Worm (Caenorhabditis elegans) whole organism, young adult: ENCODE data around the gene epg-5.

Source experiments
- B0035.1 ChIP-seq: sonication (generic microtip); optimal IDR thresholded peaks from 2 replicates; lab custom pipeline; 2016; ENCODE audit warnings: missing genetic modification characterization, mild to moderate bottlenecking, missing compliant biosample characterization, missing genotype, missing genetic modification reagents
- C17E4.6 ChIP-seq: fragments of 200-800 bp; sonication (Bioruptor generic); IDR thresholded peaks from 2 replicates; pipeline ENCODE4 v1.3.6; 2022; ENCODE audit warnings: missing genetic modification reagents, missing genetic modification characterization, missing compliant biosample characterization
- F23B12.7 ChIP-seq: sonication (generic microtip); optimal IDR thresholded peaks from 2 replicates; lab custom pipeline; 2017; ENCODE audit warnings: missing genetic modification characterization, mild to moderate bottlenecking, missing compliant biosample characterization, antibody characterized with exemption, moderate library complexity; ENCODE audit not compliant: insufficient read depth
- F39B2.1 ChIP-seq: fragments of 200-800 bp; sonication (Bioruptor generic); IDR thresholded peaks from 2 replicates; pipeline ENCODE4 v1.3.6; 2022; ENCODE audit warnings: missing genetic modification reagents, missing genetic modification characterization, missing compliant biosample characterization
- F49E8.2 ChIP-seq: sonication (generic microtip); optimal IDR thresholded peaks from 3 replicates; lab custom pipeline; 2017; ENCODE audit warnings: missing genetic modification characterization, mild to moderate bottlenecking, missing compliant biosample characterization, antibody characterized with exemption, moderate library complexity; ENCODE audit not compliant: insufficient read depth
- F57C9.4 ChIP-seq: sonication (generic microtip); optimal IDR thresholded peaks from 2 replicates; lab custom pipeline; 2017; ENCODE audit warnings: mild to moderate bottlenecking, missing genetic modification characterization, missing compliant biosample characterization
- T26A5.8 ChIP-seq: sonication (generic microtip); optimal IDR thresholded peaks from 2 replicates; lab custom pipeline; 2016; ENCODE audit warnings: missing genetic modification characterization, missing compliant biosample characterization
- Y53F4B.3 ChIP-seq: fragments of 200-800 bp; sonication (Bioruptor generic); IDR thresholded peaks from 2 replicates; pipeline ENCODE4 v1.3.6; 2022; ENCODE audit warnings: missing genetic modification reagents, missing genetic modification characterization, missing compliant biosample characterization
- Y53G8AR.9 ChIP-seq: fragments of 200-800 bp; sonication (Bioruptor generic); conservative IDR thresholded peaks from 2 replicates; pipeline ENCODE4 v1.3.6; 2022; ENCODE audit warnings: missing genetic modification reagents, missing genetic modification characterization, missing compliant biosample characterization
- Y79H2A.3 ChIP-seq: fragments of 200-800 bp; sonication (Bioruptor generic); conservative IDR thresholded peaks from 2 replicates; pipeline ENCODE4 v1.3.6; 2022; ENCODE audit warnings: missing genetic modification reagents, missing genetic modification characterization, missing compliant biosample characterization
- ZK185.1 ChIP-seq: sonication (generic microtip); optimal IDR thresholded peaks from 2 replicates; lab custom pipeline; 2016; ENCODE audit warnings: mild to moderate bottlenecking, missing genetic modification characterization, missing compliant biosample characterization; ENCODE audit not compliant: poor library complexity, severe bottlenecking
- akir-1 ChIP-seq: fragments of 200-800 bp; sonication (Bioruptor generic); optimal IDR thresholded peaks from 2 replicates; lab custom pipeline; 2018; ENCODE audit warnings: mild to moderate bottlenecking, missing genetic modification characterization, moderate library complexity, missing compliant biosample characterization
- ama-1 ChIP-seq, 3 experiments: fragments of 150-350 bp in 1 of 3; sonication (generic microtip) in 2 of 3; optimal IDR thresholded peaks; 2 replicates each; lab custom pipeline; 2014 to 2018; ENCODE audit warnings: missing biosample characterization in 2 of 3, missing genetic modification characterization in 2 of 3, missing genetic modification reagents in 2 of 3
- aptf-3 ChIP-seq: fragments of 200-800 bp; sonication (Bioruptor generic); IDR thresholded peaks from 2 replicates; pipeline ENCODE4 v1.3.6; 2022; ENCODE audit warnings: missing genetic modification characterization, missing compliant biosample characterization
- atf-7 ChIP-seq: sonication (generic microtip); optimal IDR thresholded peaks from 2 replicates; lab custom pipeline; 2017; ENCODE audit warnings: mild to moderate bottlenecking, missing genetic modification characterization, missing compliant biosample characterization
- cebp-1 ChIP-seq, 2 experiments: fragments of 200-800 bp in 1 of 2; sonication (Bioruptor generic) in 1 of 2; sonication (generic microtip) in 1 of 2; IDR thresholded peaks in 1 of 2; optimal IDR thresholded peaks in 1 of 2; 2 replicates each; pipeline versions ENCODE4 v1.3.6 to Lab custom; 2017 to 2022; ENCODE audit warnings: missing compliant biosample characterization in 2 of 2, missing genetic modification characterization in 2 of 2, mild to moderate bottlenecking in 1 of 2, missing genetic modification reagents in 1 of 2, moderate library complexity in 1 of 2
- cebp-2 ChIP-seq: fragments of 200-800 bp; sonication (Bioruptor generic); IDR thresholded peaks from 2 replicates; pipeline ENCODE4 v1.3.6; 2022; ENCODE audit warnings: missing genetic modification characterization, missing compliant biosample characterization
- ceh-40 ChIP-seq: fragments of 200-800 bp; sonication (Bioruptor generic); IDR thresholded peaks from 2 replicates; pipeline ENCODE4 v1.3.6; 2022; ENCODE audit warnings: missing genetic modification characterization, missing compliant biosample characterization
- ceh-58 ChIP-seq: fragments of 200-800 bp; sonication (Bioruptor generic); IDR thresholded peaks from 2 replicates; pipeline ENCODE4 v1.3.6; 2022; ENCODE audit warnings: missing genetic modification characterization, missing compliant biosample characterization
- dox-1 ChIP-seq: fragments of 200-800 bp; sonication (Bioruptor generic); IDR thresholded peaks from 2 replicates; pipeline ENCODE4 v1.3.6; 2022; ENCODE audit warnings: missing genetic modification reagents, missing genetic modification characterization, missing compliant biosample characterization
- egl-18 ChIP-seq: fragments of 200-800 bp; sonication (Bioruptor generic); IDR thresholded peaks from 2 replicates; pipeline ENCODE4 v1.3.6; 2022; ENCODE audit warnings: missing genetic modification reagents, missing genetic modification characterization, missing compliant biosample characterization
- egrh-3 ChIP-seq: fragments of 200-800 bp; sonication (Bioruptor generic); IDR thresholded peaks from 2 replicates; pipeline ENCODE4 v1.3.6; 2022; ENCODE audit warnings: missing genetic modification reagents, missing genetic modification characterization, missing compliant biosample characterization
- hmg-1.2 ChIP-seq: fragments of 200-800 bp; sonication (Bioruptor generic); IDR thresholded peaks from 2 replicates; pipeline ENCODE4 v1.3.6; 2022; ENCODE audit warnings: missing genetic modification reagents, missing genetic modification characterization, missing compliant biosample characterization
- hsf-1 ChIP-seq: fragments of 200-800 bp; sonication (Bioruptor generic); IDR thresholded peaks from 2 replicates; pipeline ENCODE4 v1.3.6; 2022; ENCODE audit warnings: missing genetic modification reagents, missing genetic modification characterization, missing compliant biosample characterization
- let-607 ChIP-seq, 2 experiments: fragments of 200-800 bp in 1 of 2; sonication (Bioruptor generic) in 1 of 2; sonication (generic microtip) in 1 of 2; optimal IDR thresholded peaks; 2 replicates each; lab custom pipeline; 2016 to 2018; ENCODE audit warnings: mild to moderate bottlenecking in 2 of 2, missing compliant biosample characterization in 2 of 2, missing genetic modification characterization in 2 of 2, moderate library complexity in 2 of 2, missing genotype in 1 of 2
- lin-26 ChIP-seq: fragments of 200-800 bp; sonication (Bioruptor generic); IDR thresholded peaks from 2 replicates; pipeline ENCODE4 v1.3.6; 2022; ENCODE audit warnings: missing genetic modification reagents, missing genetic modification characterization, missing compliant biosample characterization
- lin-40 ChIP-seq: sonication (generic microtip); optimal IDR thresholded peaks from 2 replicates; lab custom pipeline; 2016; ENCODE audit warnings: missing genetic modification characterization, mild to moderate bottlenecking, missing compliant biosample characterization, missing genotype, missing genetic modification reagents
- lin-54 ChIP-seq: fragments of 200-800 bp; sonication (Bioruptor generic); optimal IDR thresholded peaks from 2 replicates; lab custom pipeline; 2018; ENCODE audit warnings: mild to moderate bottlenecking, missing genetic modification characterization, missing compliant biosample characterization
- madf-3 ChIP-seq: fragments of 200-800 bp; sonication (Bioruptor generic); IDR thresholded peaks from 2 replicates; pipeline ENCODE4 v1.3.6; 2022; ENCODE audit warnings: missing genetic modification reagents, missing genetic modification characterization, missing compliant biosample characterization
- mel-28 ChIP-seq: sonication (generic microtip); optimal IDR thresholded peaks from 2 replicates; lab custom pipeline; 2016; ENCODE audit warnings: borderline replicate concordance, mild to moderate bottlenecking, missing genetic modification characterization, missing compliant biosample characterization
- mes-4 ChIP-seq: sonication (generic microtip); optimal IDR thresholded peaks from 2 replicates; lab custom pipeline; 2016; ENCODE audit warnings: missing genotype, missing genetic modification characterization, missing compliant biosample characterization
- mxl-1 ChIP-seq: sonication (generic microtip); optimal IDR thresholded peaks from 2 replicates; lab custom pipeline; 2016; ENCODE audit warnings: missing genetic modification characterization, missing compliant biosample characterization
- nfyb-1 ChIP-seq: fragments of 200-800 bp; sonication (Bioruptor generic); IDR thresholded peaks from 2 replicates; pipeline ENCODE4 v1.3.6; 2022; ENCODE audit warnings: missing genetic modification reagents, missing genetic modification characterization, missing compliant biosample characterization
- pha-4 ChIP-seq: fragments of 150-350 bp; sonication (generic microtip); optimal IDR thresholded peaks from 2 replicates; lab custom pipeline; 2014; ENCODE audit warnings: missing biosample characterization, missing genetic modification reagents, missing genetic modification characterization
- sea-2 ChIP-seq: fragments of 200-800 bp; sonication (Bioruptor generic); IDR thresholded peaks from 2 replicates; pipeline ENCODE4 v1.3.6; 2022; ENCODE audit warnings: missing genetic modification characterization, missing compliant biosample characterization
- snpc-1.1 ChIP-seq: sonication (generic microtip); optimal IDR thresholded peaks from 2 replicates; lab custom pipeline; 2017; ENCODE audit warnings: missing genetic modification characterization, mild to moderate bottlenecking, missing compliant biosample characterization, antibody characterized with exemption, moderate library complexity, missing genotype, missing genetic modification reagents; ENCODE audit not compliant: insufficient read depth
- snpc-1.3 ChIP-seq: sonication (generic microtip); optimal IDR thresholded peaks from 2 replicates; lab custom pipeline; 2017; ENCODE audit warnings: missing genetic modification characterization, mild to moderate bottlenecking, missing compliant biosample characterization, antibody characterized with exemption, moderate library complexity, missing genotype, missing genetic modification reagents; ENCODE audit not compliant: insufficient read depth
- snpc-3.4 ChIP-seq: sonication (generic microtip); optimal IDR thresholded peaks from 2 replicates; lab custom pipeline; 2017; ENCODE audit warnings: missing genetic modification characterization, mild to moderate bottlenecking, missing compliant biosample characterization, antibody characterized with exemption, moderate library complexity, missing genotype, missing genetic modification reagents
- somi-1 ChIP-seq: fragments of 200-800 bp; sonication (Bioruptor generic); optimal IDR thresholded peaks from 2 replicates; lab custom pipeline; 2018; ENCODE audit warnings: mild to moderate bottlenecking, missing genetic modification characterization, missing compliant biosample characterization
- tbp1 ChIP-seq: fragments of 200-800 bp; sonication (Bioruptor generic); optimal IDR thresholded peaks from 2 replicates; lab custom pipeline; 2018; ENCODE audit warnings: mild to moderate bottlenecking, missing genetic modification characterization, missing compliant biosample characterization
- unc-130 ChIP-seq: sonication (generic microtip); optimal IDR thresholded peaks from 2 replicates; lab custom pipeline; 2016; ENCODE audit warnings: missing genetic modification reagents, missing genetic modification characterization, missing compliant biosample characterization
- xnd-1 ChIP-seq: sonication (generic microtip); optimal IDR thresholded peaks from 2 replicates; lab custom pipeline; 2016; ENCODE audit warnings: missing genotype, missing genetic modification reagents, missing genetic modification characterization, missing compliant biosample characterization
- zfh-2 ChIP-seq: fragments of 200-800 bp; sonication (Bioruptor generic); conservative IDR thresholded peaks from 2 replicates; pipeline ENCODE4 v1.3.6; 2022; ENCODE audit warnings: missing genetic modification reagents, missing genetic modification characterization, missing compliant biosample characterization
- ztf-6 ChIP-seq: fragments of 200-800 bp; sonication (Bioruptor generic); IDR thresholded peaks from 2 replicates; pipeline ENCODE4 v1.3.6; 2022; ENCODE audit warnings: missing genetic modification reagents, missing genetic modification characterization, missing compliant biosample characterization

The epg-5 gene

DNA sequence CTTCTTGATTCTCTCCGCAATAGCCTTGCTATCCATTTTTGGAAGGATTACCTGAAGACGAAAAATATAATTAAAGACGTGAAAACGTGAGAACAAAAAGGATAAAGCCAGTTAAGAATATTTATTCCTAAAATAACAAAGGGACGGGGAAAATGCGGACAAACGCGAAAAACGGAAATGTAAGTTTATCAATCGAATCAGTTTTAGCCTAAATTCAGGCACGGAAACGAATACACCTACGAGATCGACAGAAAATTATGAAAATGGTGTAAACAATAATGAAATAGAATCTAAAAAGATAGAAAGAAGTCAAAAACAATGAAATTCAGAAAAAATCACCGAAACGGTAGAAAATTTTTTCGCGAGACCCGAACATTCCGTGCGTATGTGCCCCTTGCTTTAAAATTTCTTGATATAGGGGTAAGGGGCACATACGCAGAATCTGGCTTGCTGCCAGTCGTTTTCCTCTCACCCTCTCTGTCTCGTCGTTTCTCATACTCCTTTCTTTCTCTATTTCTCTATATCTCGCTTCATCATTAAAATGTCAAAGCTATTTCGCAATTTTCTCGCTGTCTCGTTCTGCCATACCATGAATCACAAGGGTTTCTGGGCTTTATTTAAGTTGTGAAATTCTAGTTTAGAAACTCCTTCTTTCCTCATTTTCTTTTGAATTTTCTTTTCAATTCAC, 20.4 kb downstream of the epg-5 start, which contains the start of gene icd-1 (continued):
- TF ChIP-seq madf-3 (GFP tag; lab: Robert Waterston, UW): peak; percentile 89
- peak; percentile 99 for TF ChIP-seq cebp-1 (GFP tag; IDR thresholded peaks at IDR 0.05; lab: Robert Waterston, UW)
- TF ChIP-seq cebp-1 (tag; optimal IDR thresholded peaks at IDR 0.05; lab: Kevin White, UChicago): peak; percentile 100
- no peak for TF ChIP-seq akir-1 (GFP tag; lab: Kevin White, UChicago)
- peak; percentile 95 for TF ChIP-seq dox-1
- TF ChIP-seq pha-4 (tag; lab: Kevin White, UChicago): no peak
- no peak for TF ChIP-seq mes-4
- no peak; the same call in 1 of the 2 replicates for TF ChIP-seq Y79H2A.3 (GFP tag; lab: Robert Waterston, UW)
- no peak for TF ChIP-seq sea-2 (GFP tag; lab: Robert Waterston, UW)
- TF ChIP-seq tbp1 (GFP tag; lab: Kevin White, UChicago): peak; percentile 76
- no peak for TF ChIP-seq mxl-1 (tag; lab: Kevin White, UChicago)
- peak; percentile 64 for TF ChIP-seq xnd-1 (tag; lab: Kevin White, UChicago)
- TF ChIP-seq egl-18 (GFP tag; lab: Robert Waterston, UW): 0 out of 2 replicates have a peak, but pooled peaks have one; percentile 28
- TF ChIP-seq snpc-3.4: peak; percentile 96
- TF ChIP-seq B0035.1 (tag; lab: Kevin White, UChicago): no peak
- TF ChIP-seq lin-26 (GFP tag; lab: Robert Waterston, UW): peak; percentile 45; the same call in 1 of the 2 replicates
- TF ChIP-seq egrh-3 (GFP tag; lab: Robert Waterston, UW): 0 out of 2 replicates have a peak, but pooled peaks have one; percentile 45
- peak; percentile 77 for TF ChIP-seq snpc-1.1 (tag; lab: Kevin White, UChicago)
- TF ChIP-seq T26A5.8 (tag; lab: Kevin White, UChicago): no peak
- TF ChIP-seq snpc-1.3 (tag; lab: Kevin White, UChicago): peak; percentile 89
- peak; percentile 94 for TF ChIP-seq nfyb-1 (GFP tag; lab: Robert Waterston, UW)
- no peak for TF ChIP-seq F39B2.1
- TF ChIP-seq ZK185.1 (tag; lab: Kevin White, UChicago): peak; percentile 86
- TF ChIP-seq ama-1 (optimal IDR thresholded peaks at IDR 0.05; lab: Kevin White, UChicago): no peak
- TF ChIP-seq ama-1 (GFP tag; optimal IDR thresholded peaks at IDR 0.05; lab: Kevin White, UChicago): peak in 1 of 2 experiments; percentile 12
- peak; percentile 95 for TF ChIP-seq lin-40 (tag; lab: Kevin White, UChicago)
- no peak for TF ChIP-seq mel-28 (tag; lab: Kevin White, UChicago)
- peak; percentile 96 for TF ChIP-seq F23B12.7 (tag; lab: Kevin White, UChicago)
- peak; percentile 57; the same call in 1 of the 2 replicates for TF ChIP-seq C17E4.6
- TF ChIP-seq ceh-40: no peak
- peak; percentile 90 for TF ChIP-seq lin-54 (GFP tag; lab: Kevin White, UChicago)
- peak; percentile 90 for TF ChIP-seq somi-1 (GFP tag; lab: Kevin White, UChicago)
- TF ChIP-seq ztf-6 (GFP tag; lab: Robert Waterston, UW): 0 out of 2 replicates have a peak, but pooled peaks have one; percentile 37
- peak; percentile 92 for TF ChIP-seq Y53G8AR.9 (GFP tag; lab: Robert Waterston, UW)
- TF ChIP-seq F57C9.4: no peak
- peak; percentile 82 for TF ChIP-seq atf-7
- TF ChIP-seq ceh-58 (GFP tag; lab: Robert Waterston, UW): no peak
- TF ChIP-seq cebp-2 (GFP tag; lab: Robert Waterston, UW): 0 out of 2 replicates have a peak, but pooled peaks have one; percentile 55
- 0 out of 2 replicates have a peak, but pooled peaks have one; percentile 10 for TF ChIP-seq Y53F4B.3 (GFP tag; lab: Robert Waterston, UW)
- peak; percentile 97 for TF ChIP-seq hsf-1 (GFP tag; lab: Robert Waterston, UW)
- TF ChIP-seq unc-130: peak; percentile 88
- TF ChIP-seq F49E8.2: peak; percentile 96
- TF ChIP-seq let-607 (tag; optimal IDR thresholded peaks at IDR 0.05; lab: Kevin White, UChicago): peak; percentile 53 to 80
- no peak for TF ChIP-seq aptf-3
- TF ChIP-seq hmg-1.2: peak; percentile 99
- TF ChIP-seq zfh-2 (GFP tag; lab: Robert Waterston, UW): peak; percentile 84
